Worm (Caenorhabditis elegans) whole organism, midembryonic: ENCODE data around the gene ZK380.6.

Experiments used
- med-1 ChIP-seq: sonication (generic microtip); optimal IDR thresholded peaks from 2 replicates; lab custom pipeline; 2017; ENCODE audit warnings: missing genetic modification characterization, mild to moderate bottlenecking, missing compliant biosample characterization, antibody characterized with exemption, missing genetic modification reagents; ENCODE audit not compliant: insufficient read depth
- ztf-23 ChIP-seq: fragments of 200-800 bp; sonication (Bioruptor generic); IDR thresholded peaks from 2 replicates; pipeline ENCODE4 v1.3.6; 2022; ENCODE audit warnings: missing genetic modification reagents, missing genetic modification characterization, missing compliant biosample characterization

DNA sequence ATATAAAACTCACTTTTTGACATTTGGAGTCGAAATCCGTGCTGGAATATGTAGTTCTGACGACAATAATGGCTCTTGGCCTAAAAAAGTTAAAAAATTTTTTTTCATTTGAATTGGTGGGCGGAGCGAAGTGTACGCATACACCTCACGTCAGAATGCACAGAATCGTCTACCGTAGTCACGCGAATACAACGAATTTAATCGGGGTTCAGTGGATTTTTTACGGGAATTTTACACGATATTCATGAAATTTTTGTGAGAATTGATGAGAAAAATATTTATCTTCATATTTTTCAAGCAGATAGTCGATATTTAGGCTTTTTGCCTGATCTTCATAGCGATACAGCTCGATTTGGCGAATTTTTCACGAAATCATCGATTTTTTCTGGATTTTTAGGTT lies 14.5 kb downstream of the ZK380.6 start, which contains the start of gene R09H3.3:
- TF ChIP-seq ztf-23 (no peak), med-1 (no peak)
